Worm (Caenorhabditis elegans) whole organism, L1 larva: ENCODE results near the gene B0416.7.

Experiments
- C16A3.4 ChIP-seq: fragments of 150-350 bp; optimal IDR thresholded peaks from 2 replicates; lab custom pipeline; 2014; ENCODE audit warnings: missing biosample characterization, missing genetic modification characterization
- Y116A8C.19 ChIP-seq: sonication (generic microtip); optimal IDR thresholded peaks from 2 replicates; lab custom pipeline; 2016; ENCODE audit warnings: missing compliant biosample characterization, missing genetic modification characterization, borderline replicate concordance
- blmp-1 ChIP-seq: fragments of 150-350 bp; optimal IDR thresholded peaks from 2 replicates; lab custom pipeline; 2014; ENCODE audit warnings: missing biosample characterization, missing genetic modification characterization
- dpl-1 ChIP-seq, 3 experiments: fragments of 150-350 bp in 2 of 3; sonication (generic microtip) in 1 of 3; optimal IDR thresholded peaks; 2 replicates each; lab custom pipeline; 2014 to 2017; ENCODE audit warnings: missing biosample characterization in 3 of 3, missing genetic modification characterization in 3 of 3, missing genetic modification reagents in 3 of 3
- dsc-1 ChIP-seq: sonication (generic microtip); optimal IDR thresholded peaks from 2 replicates; lab custom pipeline; 2016; ENCODE audit warnings: mild to moderate bottlenecking, missing genetic modification characterization, missing compliant biosample characterization
- efl-1 ChIP-seq, 4 experiments: fragments of 150-350 bp; optimal IDR thresholded peaks in 3 of 4; peaks in 1 of 4; 1 replicate in 1 of 4; 2 replicates in 3 of 4; lab custom pipeline; 2014; ENCODE audit warnings: missing biosample characterization in 2 of 4, missing genetic modification characterization in 2 of 4, missing genetic modification reagents in 2 of 4
- egl-27 ChIP-seq, 2 experiments: fragments of 150-350 bp in 1 of 2; sonication (generic microtip); optimal IDR thresholded peaks; 3 replicates each; lab custom pipeline; 2017 to 2018; ENCODE audit warnings: missing biosample characterization in 2 of 2, missing genetic modification characterization in 2 of 2, missing genetic modification reagents in 2 of 2
- elt-3 ChIP-seq, 6 experiments: fragments of 150-350 bp in 1 of 6; sonication (generic microtip); optimal IDR thresholded peaks; 2 replicates each; lab custom pipeline; 2017 to 2018; ENCODE audit warnings: missing biosample characterization in 6 of 6, missing genetic modification characterization in 6 of 6, inconsistent platforms in 1 of 6
- ets-5 ChIP-seq: fragments of 200-800 bp; sonication (Bioruptor generic); IDR thresholded peaks from 2 replicates; pipeline ENCODE4 v1.3.6; 2022; ENCODE audit warnings: missing genetic modification characterization, missing compliant biosample characterization
- fkh-4 ChIP-seq: sonication (generic microtip); optimal IDR thresholded peaks from 2 replicates; lab custom pipeline; 2016; ENCODE audit warnings: missing compliant biosample characterization, missing genetic modification characterization, borderline replicate concordance
- fos-1 ChIP-seq: fragments of 150-350 bp; optimal IDR thresholded peaks from 2 replicates; lab custom pipeline; 2014; ENCODE audit warnings: missing biosample characterization, missing genetic modification characterization
- hpl-2 ChIP-seq: fragments of 150-350 bp; optimal IDR thresholded peaks from 2 replicates; lab custom pipeline; 2014; ENCODE audit warnings: missing biosample characterization, missing genetic modification reagents, missing genetic modification characterization
- irx-1 ChIP-seq: sonication (generic microtip); optimal IDR thresholded peaks from 2 replicates; lab custom pipeline; 2016; ENCODE audit warnings: missing genetic modification characterization, missing compliant biosample characterization
- lin-14 ChIP-seq: fragments of 200-800 bp; sonication (Bioruptor generic); optimal IDR thresholded peaks from 2 replicates; lab custom pipeline; 2018; ENCODE audit warnings: mild to moderate bottlenecking, missing genetic modification characterization, moderate library complexity, missing compliant biosample characterization
- lin-15B ChIP-seq: fragments of 150-350 bp; sonication (generic microtip); optimal IDR thresholded peaks from 3 replicates; lab custom pipeline; 2014; ENCODE audit warnings: missing biosample characterization, missing genetic modification characterization
- lin-35 ChIP-seq, 2 experiments: fragments of 150-350 bp; optimal IDR thresholded peaks; 2 replicates each; lab custom pipeline; 2014; ENCODE audit warnings: missing biosample characterization in 2 of 2, missing genetic modification characterization in 2 of 2, missing genetic modification reagents in 2 of 2
- lsy-2 ChIP-seq, 2 experiments: fragments of 150-350 bp; optimal IDR thresholded peaks; 2 replicates each; lab custom pipeline; 2014; ENCODE audit warnings: missing biosample characterization in 2 of 2, missing genetic modification characterization in 2 of 2
- mab-9 ChIP-seq: fragments of 200-800 bp; sonication (Bioruptor generic); IDR thresholded peaks from 2 replicates; pipeline ENCODE4 v1.3.6; 2022; ENCODE audit warnings: missing genetic modification reagents, missing genetic modification characterization, missing compliant biosample characterization
- mdl-1 ChIP-seq, 2 experiments: fragments of 150-350 bp; optimal IDR thresholded peaks; 2 replicates each; lab custom pipeline; 2014 to 2017; ENCODE audit warnings: missing biosample characterization in 2 of 2, missing genetic modification characterization in 2 of 2, inconsistent platforms in 1 of 2
- nhr-11 ChIP-seq: fragments of 150-350 bp; optimal IDR thresholded peaks from 2 replicates; lab custom pipeline; 2014; ENCODE audit warnings: missing biosample characterization, missing genetic modification characterization
- nhr-20 ChIP-seq: sonication (generic microtip); optimal IDR thresholded peaks from 2 replicates; lab custom pipeline; 2016; ENCODE audit warnings: mild to moderate bottlenecking, missing genetic modification characterization, missing compliant biosample characterization
- nhr-237 ChIP-seq: fragments of 150-350 bp; optimal IDR thresholded peaks from 2 replicates; lab custom pipeline; 2014; ENCODE audit warnings: missing biosample characterization, missing genetic modification characterization
- nhr-47 ChIP-seq: sonication (generic microtip); optimal IDR thresholded peaks from 2 replicates; lab custom pipeline; 2016; ENCODE audit warnings: mild to moderate bottlenecking, missing genetic modification characterization, moderate library complexity, missing compliant biosample characterization
- nhr-71 ChIP-seq: sonication (generic microtip); optimal IDR thresholded peaks from 2 replicates; lab custom pipeline; 2016; ENCODE audit warnings: mild to moderate bottlenecking, missing genetic modification characterization, moderate library complexity, missing compliant biosample characterization
- nhr-85 ChIP-seq: sonication (generic microtip); peaks from one replicate; lab custom pipeline; 2016; ENCODE audit warnings: missing genetic modification characterization, inconsistent platforms, missing compliant biosample characterization
- nhr-90 ChIP-seq: sonication (generic microtip); optimal IDR thresholded peaks from 2 replicates; lab custom pipeline; 2016; ENCODE audit warnings: mild to moderate bottlenecking, missing genetic modification characterization, missing compliant biosample characterization; ENCODE audit not compliant: poor library complexity
- pax-3 ChIP-seq: fragments of 200-800 bp; sonication (Bioruptor generic); optimal IDR thresholded peaks from 2 replicates; lab custom pipeline; 2018; ENCODE audit warnings: mild to moderate bottlenecking, missing genetic modification characterization, moderate library complexity, missing compliant biosample characterization
- pqm-1 ChIP-seq: sonication (generic microtip); optimal IDR thresholded peaks from 3 replicates; lab custom pipeline; 2017; ENCODE audit warnings: missing biosample characterization, missing genetic modification characterization
- rnt-1 ChIP-seq: sonication (generic microtip); optimal IDR thresholded peaks from 2 replicates; lab custom pipeline; 2016; ENCODE audit warnings: mild to moderate bottlenecking, missing genetic modification characterization, moderate library complexity, missing compliant biosample characterization
- skn-1 ChIP-seq: fragments of 150-350 bp; optimal IDR thresholded peaks from 2 replicates; lab custom pipeline; 2014; ENCODE audit warnings: missing biosample characterization, missing genetic modification characterization
- snu-23 ChIP-seq: sonication (generic microtip); optimal IDR thresholded peaks from 2 replicates; lab custom pipeline; 2016; ENCODE audit warnings: missing genetic modification characterization, missing compliant biosample characterization
- swsn-7 ChIP-seq: sonication (generic microtip); optimal IDR thresholded peaks from 2 replicates; lab custom pipeline; 2016; ENCODE audit warnings: missing genetic modification characterization, missing compliant biosample characterization
- tbx-2 ChIP-seq: sonication (generic microtip); optimal IDR thresholded peaks from 2 replicates; lab custom pipeline; 2016; ENCODE audit warnings: missing genetic modification characterization, missing compliant biosample characterization
- unc-130 ChIP-seq: fragments of 150-350 bp; optimal IDR thresholded peaks from 2 replicates; lab custom pipeline; 2017; ENCODE audit warnings: missing biosample characterization, missing genetic modification characterization, inconsistent platforms
- unc-30 ChIP-seq: sonication (generic microtip); optimal IDR thresholded peaks from 2 replicates; lab custom pipeline; 2017; ENCODE audit warnings: missing biosample characterization, missing genetic modification characterization
- unc-62 ChIP-seq: fragments of 150-350 bp; optimal IDR thresholded peaks from 2 replicates; lab custom pipeline; 2014; ENCODE audit warnings: missing biosample characterization, missing genetic modification reagents, missing genetic modification characterization
- vab-15 ChIP-seq: sonication (generic microtip); optimal IDR thresholded peaks from 2 replicates; lab custom pipeline; 2017; ENCODE audit warnings: missing genotype, mild to moderate bottlenecking, missing genetic modification characterization, missing compliant biosample characterization
- xbp-1 ChIP-seq: sonication (generic microtip); optimal IDR thresholded peaks from 2 replicates; lab custom pipeline; 2016; ENCODE audit warnings: missing genetic modification characterization, missing compliant biosample characterization
- zip-4 ChIP-seq: fragments of 200-800 bp; sonication (Bioruptor generic); optimal IDR thresholded peaks from 2 replicates; lab custom pipeline; 2018; ENCODE audit warnings: mild to moderate bottlenecking, missing genetic modification characterization, moderate library complexity, missing compliant biosample characterization
- ztf-11 ChIP-seq, 2 experiments: sonication (generic microtip); optimal IDR thresholded peaks; 2 replicates each; lab custom pipeline; 2016 to 2017; ENCODE audit warnings: missing genetic modification characterization in 2 of 2, missing biosample characterization in 1 of 2, missing compliant biosample characterization in 1 of 2

B0416.7 gene

DNA sequence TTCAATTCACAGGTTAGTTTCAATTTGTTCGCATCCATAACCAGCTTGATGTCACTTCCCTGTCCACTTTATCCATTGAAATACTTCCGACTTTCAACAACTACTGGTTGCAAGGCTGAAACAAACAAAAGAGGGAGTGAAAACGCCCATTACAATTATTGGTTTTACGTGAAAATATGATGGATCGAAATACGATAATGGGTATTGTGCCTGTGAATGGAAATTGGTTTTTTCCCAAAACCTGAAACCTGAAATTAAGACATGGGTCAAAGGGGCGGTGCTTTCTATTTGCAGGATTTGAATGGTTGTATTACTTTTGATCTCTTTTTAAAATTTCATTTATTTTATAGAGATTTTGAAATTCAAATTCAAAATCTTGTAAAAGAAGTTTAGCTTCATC, 1.1 kb upstream of the B0416.7 start, which contains the start of gene B0416.2:
B0416.2 (plus strand) TSS at position 301 of the 400 bp plus-strand sequence.
- TF ChIP-seq zip-4 (GFP tag; lab: Kevin White, UChicago) = no peak
- no peak for TF ChIP-seq snu-23
- TF ChIP-seq nhr-85 (tag; lab: Kevin White, UChicago) = no peak
- no peak for TF ChIP-seq nhr-90 (tag; lab: Kevin White, UChicago)
- TF ChIP-seq rnt-1 = no peak
- TF ChIP-seq unc-130 = no peak
- TF ChIP-seq ztf-11 (tag; optimal IDR thresholded peaks at IDR 0.05; lab: Kevin White, UChicago) = no peak
- no peak for TF ChIP-seq unc-62 (GFP tag; lab: Kevin White, UChicago)
- no peak for TF ChIP-seq lin-35 (GFP tag; optimal IDR thresholded peaks at IDR 0.05; lab: Kevin White, UChicago)
- no peak for TF ChIP-seq egl-27 (tag; optimal IDR thresholded peaks at IDR 0.05; lab: Kevin White, UChicago)
- TF ChIP-seq mdl-1 (tag; optimal IDR thresholded peaks at IDR 0.05; lab: Kevin White, UChicago) = no peak
- no peak for TF ChIP-seq pqm-1 (tag; lab: Kevin White, UChicago)
- no peak for TF ChIP-seq fos-1
- TF ChIP-seq C16A3.4 (tag; lab: Kevin White, UChicago) = no peak
- no peak for TF ChIP-seq nhr-237 (tag; lab: Kevin White, UChicago)
- no peak for TF ChIP-seq fkh-4 (tag; lab: Kevin White, UChicago)
- TF ChIP-seq xbp-1 (tag; lab: Kevin White, UChicago) = no peak
- no peak for TF ChIP-seq hpl-2 (GFP tag; lab: Kevin White, UChicago)
- TF ChIP-seq nhr-11 (tag; lab: Kevin White, UChicago) = no peak
- TF ChIP-seq lin-15B = no peak

DNA sequence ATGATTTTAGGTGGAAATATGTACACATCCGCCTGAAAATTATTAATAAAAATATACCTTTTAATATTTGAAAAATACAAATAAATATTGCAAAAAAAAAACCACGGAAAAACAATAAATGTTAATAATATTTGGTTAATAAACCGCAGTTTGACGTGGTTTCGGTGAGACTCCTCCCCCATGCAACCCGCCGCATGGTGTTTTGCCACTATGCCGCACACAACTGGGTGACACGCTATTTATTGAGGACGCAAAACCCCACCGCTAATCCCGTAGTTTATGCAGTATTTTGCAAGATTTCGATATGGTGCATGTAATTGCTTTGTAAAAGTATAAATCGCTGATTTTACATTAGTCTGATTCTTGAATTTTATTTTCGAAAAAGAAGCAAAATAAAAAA, 1.1 kb downstream of the B0416.7 start, which contains the start of gene gly-13:
gly-13 (minus strand) TSS at position 32 of the 400 bp plus-strand sequence.
- TF ChIP-seq unc-30 (tag; lab: Kevin White, UChicago) = no peak
- peak in 1 of 2 experiments; percentile 30 for TF ChIP-seq lsy-2 (tag; optimal IDR thresholded peaks at IDR 0.05; lab: Kevin White, UChicago)
- TF ChIP-seq irx-1 (tag; lab: Kevin White, UChicago) = peak; percentile 5
- TF ChIP-seq swsn-7 = peak; percentile 33
- TF ChIP-seq Y116A8C.19 = no peak
- TF ChIP-seq ets-5 (GFP tag; lab: Robert Waterston, UW) = no peak
- peak; percentile 49 for TF ChIP-seq nhr-90 (tag; lab: Kevin White, UChicago)
- peak; percentile 32 for TF ChIP-seq nhr-47
- peak in 1 of 6 experiments; percentile 52 for TF ChIP-seq elt-3 (tag; optimal IDR thresholded peaks at IDR 0.05; lab: Kevin White, UChicago)
- TF ChIP-seq C16A3.4 (tag; lab: Kevin White, UChicago) = peak; percentile 34
- TF ChIP-seq pax-3 = no peak
- peak; percentile 31 for TF ChIP-seq lin-14 (GFP tag; lab: Kevin White, UChicago)
- TF ChIP-seq lin-35 (GFP tag; optimal IDR thresholded peaks at IDR 0.05; lab: Kevin White, UChicago) = peak in 1 of 2 experiments; percentile 33
- TF ChIP-seq nhr-71 = peak; percentile 49
- TF ChIP-seq blmp-1 (tag; lab: Kevin White, UChicago) = peak; percentile 26
- peak; percentile 33 for TF ChIP-seq xbp-1 (tag; lab: Kevin White, UChicago)
- TF ChIP-seq dpl-1 (GFP tag; optimal IDR thresholded peaks at IDR 0.05; lab: Kevin White, UChicago) = peak in 1 of 3 experiments; percentile 10
- TF ChIP-seq rnt-1 = peak; percentile 60
- TF ChIP-seq mdl-1 (tag; optimal IDR thresholded peaks at IDR 0.05; lab: Kevin White, UChicago) = peak in 1 of 2 experiments; percentile 49
- no peak for TF ChIP-seq mab-9 (GFP tag; lab: Robert Waterston, UW)
- TF ChIP-seq unc-130 = peak; percentile 60
- peak; percentile 27 for TF ChIP-seq nhr-20 (tag; lab: Kevin White, UChicago)
- TF ChIP-seq tbx-2 (tag; lab: Kevin White, UChicago) = peak; percentile 17
- TF ChIP-seq snu-23 = peak; percentile 51
- TF ChIP-seq vab-15 = no peak
- no peak for TF ChIP-seq fkh-4 (tag; lab: Kevin White, UChicago)
- TF ChIP-seq skn-1 (tag; lab: Kevin White, UChicago) = peak; percentile 9
- no peak for TF ChIP-seq egl-27 (tag; optimal IDR thresholded peaks at IDR 0.05; lab: Kevin White, UChicago)
- TF ChIP-seq dsc-1 (tag; lab: Kevin White, UChicago) = peak; percentile 34
- TF ChIP-seq efl-1 (optimal IDR thresholded peaks at IDR 0.05; lab: Kevin White, UChicago) = no peak
- TF ChIP-seq efl-1 (GFP tag; optimal IDR thresholded peaks at IDR 0.05 in 1 of 2; lab: Kevin White, UChicago) = peak in 1 of 2 experiments; percentile 57
- TF ChIP-seq nhr-85 (tag; lab: Kevin White, UChicago) = peak; percentile 48
